Worm (Caenorhabditis elegans) whole organism, L4 larva: Measurements from ENCODE around the gene metl-9.

Experiments
- ces-1 ChIP-seq: fragments of 150-350 bp; sonication (generic microtip); optimal IDR thresholded peaks from 4 replicates; lab custom pipeline; 2014; ENCODE audit warnings: missing biosample characterization, missing genetic modification reagents, missing genetic modification characterization
- madf-9 ChIP-seq: fragments of 200-800 bp; sonication (Bioruptor generic); conservative IDR thresholded peaks from 2 replicates; pipeline ENCODE4 v1.3.6; 2022; ENCODE audit warnings: missing genetic modification reagents, missing genetic modification characterization, missing compliant biosample characterization
- nhr-111 ChIP-seq: fragments of 200-800 bp; sonication (Bioruptor generic); optimal IDR thresholded peaks from 2 replicates; lab custom pipeline; 2018; ENCODE audit warnings: mild to moderate bottlenecking, missing genetic modification characterization, missing compliant biosample characterization

metl-9 gene

ce11 chrX:5129447-5129846 lies 49.5 kb downstream of the metl-9 start:
- no peak for TF ChIP-seq madf-9 (GFP tag; lab: Robert Waterston, UW)
- peak; percentile 83 for TF ChIP-seq ces-1 (GFP tag; lab: Kevin White, UChicago)
- TF ChIP-seq nhr-111 (GFP tag; lab: Kevin White, UChicago) = no peak
- TF ChIP-seq, all 104 proteins: peak for 1
